Worm (Caenorhabditis elegans): ENCODE measurements around the gene elo-4.

elo-4 gene

ce11 chrIII:9322010-9322409 is 12.1 kb downstream of the elo-4 start, which contains the start of gene cpb-1:
cpb-1 (plus strand) TSS chrIII:9322310.
- TF ChIP-seq pbrm-1 (GFP tag; IDR thresholded peaks at IDR 0.05) = no peak
- no peak for TF ChIP-seq athp-1 (tag; optimal IDR thresholded peaks at IDR 0.05)
- no peak for TF ChIP-seq attf-3 (GFP tag; conservative IDR thresholded peaks at IDR 0.05)
- no peak for TF ChIP-seq F57A8.1 (GFP tag; optimal IDR thresholded peaks at IDR 0.05)
- TF ChIP-seq F55B11.4 (tag; optimal IDR thresholded peaks at IDR 0.05; ENCODE audit: borderline replicate concordance, insufficient read depth) = no peak
- TF ChIP-seq ccch-3 (GFP tag; optimal IDR thresholded peaks at IDR 0.05) = no peak
- no peak for TF ChIP-seq F57C9.4 (tag; optimal IDR thresholded peaks at IDR 0.05)
- no peak for TF ChIP-seq nhr-27 (tag; optimal IDR thresholded peaks at IDR 0.05)
- TF ChIP-seq ztf-25 (GFP tag; IDR thresholded peaks at IDR 0.05) = no peak
- TF ChIP-seq aptf-3 (GFP tag; IDR thresholded peaks at IDR 0.05) = no peak
- TF ChIP-seq ceh-100 (GFP tag; IDR thresholded peaks at IDR 0.05) = no peak
- no peak for TF ChIP-seq ztf-28 (GFP tag; IDR thresholded peaks at IDR 0.05)
- TF ChIP-seq madf-3 (GFP tag; IDR thresholded peaks at IDR 0.05) = no peak
- TF ChIP-seq nhr-179 (tag; optimal IDR thresholded peaks at IDR 0.05) = no peak
- no peak for TF ChIP-seq atf-7 (tag; optimal IDR thresholded peaks at IDR 0.05)
- no peak for TF ChIP-seq tbx-9 (tag; optimal IDR thresholded peaks at IDR 0.05; ENCODE audit: borderline replicate concordance)
- TF ChIP-seq egl-44 (GFP tag; IDR thresholded peaks at IDR 0.05) = no peak

ce11 chrIII:9319641-9320040 is 14.4 kb downstream of the elo-4 start, which contains the start of gene C40H1.9:
C40H1.9 (plus strand) TSS chrIII:9319941.
- TF ChIP-seq dpl-1 (GFP tag; optimal IDR thresholded peaks at IDR 0.05) (no peak), cebp-1 (GFP tag; IDR thresholded peaks at IDR 0.05) (no peak), cebp-1 (tag; optimal IDR thresholded peaks at IDR 0.05) (no peak), C06A6.2 (GFP tag; conservative IDR thresholded peaks at IDR 0.05) (no peak), zim-3 (tag; optimal IDR thresholded peaks at IDR 0.05) (no peak), ztf-28 (GFP tag; IDR thresholded peaks at IDR 0.05) (no peak), lag-1 (GFP tag; IDR thresholded peaks at IDR 0.05) (no peak), madf-10 (tag; optimal IDR thresholded peaks at IDR 0.05) (no peak), let-607 (tag; optimal IDR thresholded peaks at IDR 0.05) (no peak), nfya-1 (tag; optimal IDR thresholded peaks at IDR 0.05; ENCODE audit: borderline replicate concordance, insufficient read depth) (no peak), F55B11.4 (tag; optimal IDR thresholded peaks at IDR 0.05; ENCODE audit: borderline replicate concordance, insufficient read depth) (no peak), atf-7 (tag; optimal IDR thresholded peaks at IDR 0.05) (no peak), sea-2 (GFP tag; IDR thresholded peaks at IDR 0.05) (no peak), ceh-27 (GFP tag; optimal IDR thresholded peaks at IDR 0.05) (no peak), efl-1 (GFP tag; optimal IDR thresholded peaks at IDR 0.05) (no peak), lin-35 (GFP tag; optimal IDR thresholded peaks at IDR 0.05) (no peak)

ce11 chrIII:9317601-9318000 is 16.5 kb downstream of the elo-4 start:
- no peak for TF ChIP-seq ZK185.1 (tag; optimal IDR thresholded peaks at IDR 0.05; ENCODE audit: poor library complexity, severe bottlenecking)
- peak; percentile 79 for TF ChIP-seq nhr-80 (tag; optimal IDR thresholded peaks at IDR 0.05)
- no peak for TF ChIP-seq B0035.1 (tag; optimal IDR thresholded peaks at IDR 0.05)

ce11 chrIII:9315180-9315579 is 18.9 kb downstream of the elo-4 start:
- TF ChIP-seq nhr-80 (tag; optimal IDR thresholded peaks at IDR 0.05) = peak; percentile 38
- no peak for TF ChIP-seq madf-10 (tag; optimal IDR thresholded peaks at IDR 0.05)
- TF ChIP-seq atf-7 (tag; optimal IDR thresholded peaks at IDR 0.05) = no peak
- no peak for TF ChIP-seq cebp-1 (GFP tag; IDR thresholded peaks at IDR 0.05)
- TF ChIP-seq cebp-1 (tag; optimal IDR thresholded peaks at IDR 0.05) = no peak
- TF ChIP-seq ama-1 (optimal IDR thresholded peaks at IDR 0.05) = no peak
- TF ChIP-seq ama-1 (GFP tag; optimal IDR thresholded peaks at IDR 0.05) = no peak
- TF ChIP-seq unc-130 (GFP tag; optimal IDR thresholded peaks at IDR 0.05) = no peak

Data from whole organism, young adult.